Worm (Caenorhabditis elegans): Measurements from ENCODE around the gene ttr-17.

- TF ChIP-seq flt-1 (GFP tag; IDR thresholded peaks at IDR 0.05) (no peak), ama-1 (optimal IDR thresholded peaks at IDR 0.05) (no peak), scrt-1 (GFP tag; IDR thresholded peaks at IDR 0.05) (no peak), aly-1 (tag; optimal IDR thresholded peaks at IDR 0.05) (no peak), sea-1 (GFP tag; conservative IDR thresholded peaks at IDR 0.05) (no peak), ceh-36 (tag; optimal IDR thresholded peaks at IDR 0.05) (no peak), F13C5.2 (tag; optimal IDR thresholded peaks at IDR 0.05) (peak; percentile 80), pes-1 (GFP tag; IDR thresholded peaks at IDR 0.05) (no peak), hmg-4 (GFP tag; optimal IDR thresholded peaks at IDR 0.05) (peak; percentile 51), tbx-37 (GFP tag; conservative IDR thresholded peaks at IDR 0.05) (0 out of 2 replicates have a peak, but pooled peaks have one; percentile 9), tbx-11 (GFP tag; IDR thresholded peaks at IDR 0.05) (no peak)
Measured at ce11 chrIV:11082789-11083235, 16.0 kb upstream of the ttr-17 start.
